Fruit fly (Drosophila melanogaster): ENCODE results near the gene CG11696.

The CG11696 gene

DNA sequence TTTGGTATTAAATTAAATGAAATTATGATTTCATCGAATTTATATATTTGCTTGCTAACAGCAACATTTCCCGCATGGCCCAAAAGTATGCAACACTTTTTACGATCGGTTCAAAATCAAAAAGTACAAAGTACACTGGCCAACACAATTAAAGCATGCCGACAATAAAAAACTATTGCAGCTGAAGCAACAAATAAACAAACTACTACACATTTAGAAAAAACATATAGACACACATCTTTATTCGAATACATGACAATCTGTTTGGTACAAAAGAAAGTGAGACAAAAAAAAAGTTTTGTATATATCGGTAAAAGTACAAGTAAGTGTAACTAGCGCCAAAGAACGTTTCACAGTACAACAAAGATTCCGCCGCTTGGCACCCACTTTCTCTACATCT lies 18.5 kb upstream of the CG11696 start (continued):
- TF ChIP-seq CG13775 (GFP tag; optimal IDR thresholded peaks at IDR 0.05) (no peak), chif (GFP tag; optimal IDR thresholded peaks at IDR 0.05) (no peak), ssp (GFP tag; IDR thresholded peaks at IDR 0.05) (no peak), Hmx (GFP tag; optimal IDR thresholded peaks at IDR 0.05) (no peak), CG8290 (GFP tag; optimal IDR thresholded peaks at IDR 0.05) (no peak), CG8290 (tag; optimal IDR thresholded peaks at IDR 0.05) (no peak), CG4854 (GFP tag; optimal IDR thresholded peaks at IDR 0.05) (no peak), Sin3A (optimal IDR thresholded peaks at IDR 0.05) (no peak), croc (GFP tag; conservative IDR thresholded peaks at IDR 0.05) (no peak), CG18619 (GFP tag; optimal IDR thresholded peaks at IDR 0.05) (no peak), Poxn (GFP tag; IDR thresholded peaks at IDR 0.05) (no peak), tio (GFP tag; optimal IDR thresholded peaks at IDR 0.05) (no peak), HLH4C (GFP tag; IDR thresholded peaks at IDR 0.05; ENCODE audit: partially characterized antibody) (no peak), GATAe (GFP tag; conservative IDR thresholded peaks at IDR 0.05) (no peak), CG6854 (GFP tag; optimal IDR thresholded peaks at IDR 0.05) (no peak), Sry-β (GFP tag; optimal IDR thresholded peaks at IDR 0.05) (no peak), yki (optimal IDR thresholded peaks at IDR 0.05) (no peak), CG15269 (tag; optimal IDR thresholded peaks at IDR 0.05) (peak; percentile 24)

DNA sequence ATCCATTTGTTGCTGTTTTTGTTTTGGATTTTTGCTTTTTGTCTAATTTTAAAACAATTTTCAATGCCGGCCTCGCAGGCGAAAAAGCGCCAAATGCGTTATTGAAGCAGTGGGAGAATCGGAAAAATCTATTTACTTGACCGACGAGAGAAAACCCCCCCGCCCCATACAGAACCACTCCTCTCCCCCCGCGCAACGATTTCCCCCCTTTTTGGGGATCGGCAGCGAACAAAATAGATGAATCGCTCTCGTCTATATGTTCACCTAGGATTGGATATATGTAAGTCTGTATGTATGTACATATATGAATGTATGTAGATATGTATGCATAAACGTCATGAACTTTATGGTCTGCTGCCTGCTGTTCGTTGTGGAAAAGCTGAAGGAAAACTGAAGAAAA lies 16.8 kb upstream of the CG11696 start:
- TF ChIP-seq Myb (GFP tag; optimal IDR thresholded peaks at IDR 0.05) (no peak), row (GFP tag; IDR thresholded peaks at IDR 0.05) (0 out of 3 replicates have a peak, but pooled peaks have one; percentile 5), CG12769 (tag; optimal IDR thresholded peaks at IDR 0.05) (peak; percentile 70), so (GFP tag; IDR thresholded peaks at IDR 0.05) (0 out of 3 replicates have a peak, but pooled peaks have one; percentile 20), chn (GFP tag; optimal IDR thresholded peaks at IDR 0.05) (no peak), CG15073 (GFP tag; optimal IDR thresholded peaks at IDR 0.05) (no peak), CG34224 (GFP tag; IDR thresholded peaks at IDR 0.05; ENCODE audit: partially characterized antibody) (no peak), pb (GFP tag; optimal IDR thresholded peaks at IDR 0.05) (no peak), Hand (GFP tag; optimal IDR thresholded peaks at IDR 0.05) (no peak), sens-2 (GFP tag; IDR thresholded peaks at IDR 0.05) (no peak), zfh2 (GFP tag; optimal IDR thresholded peaks at IDR 0.05) (no peak), CG32767 (GFP tag; IDR thresholded peaks at IDR 0.05) (no peak), Deaf1 (tag; optimal IDR thresholded peaks at IDR 0.05) (peak; percentile 27), Ets65A (GFP tag) (no peak), sens (GFP tag) (no peak), crol (GFP tag; IDR thresholded peaks at IDR 0.05) (peak; percentile 80), CG7372 (GFP tag; IDR thresholded peaks at IDR 0.05) (no peak), CG7357 (GFP tag; IDR thresholded peaks at IDR 0.05) (no peak), kni (GFP tag; optimal IDR thresholded peaks at IDR 0.05) (no peak), sd (tag; optimal IDR thresholded peaks at IDR 0.05) (peak; percentile 18), CG10543 (GFP tag; optimal IDR thresholded peaks at IDR 0.05) (peak; percentile 78), Hr51 (GFP tag; optimal IDR thresholded peaks at IDR 0.05) (no peak), al (GFP tag; IDR thresholded peaks at IDR 0.05) (no peak)

DNA sequence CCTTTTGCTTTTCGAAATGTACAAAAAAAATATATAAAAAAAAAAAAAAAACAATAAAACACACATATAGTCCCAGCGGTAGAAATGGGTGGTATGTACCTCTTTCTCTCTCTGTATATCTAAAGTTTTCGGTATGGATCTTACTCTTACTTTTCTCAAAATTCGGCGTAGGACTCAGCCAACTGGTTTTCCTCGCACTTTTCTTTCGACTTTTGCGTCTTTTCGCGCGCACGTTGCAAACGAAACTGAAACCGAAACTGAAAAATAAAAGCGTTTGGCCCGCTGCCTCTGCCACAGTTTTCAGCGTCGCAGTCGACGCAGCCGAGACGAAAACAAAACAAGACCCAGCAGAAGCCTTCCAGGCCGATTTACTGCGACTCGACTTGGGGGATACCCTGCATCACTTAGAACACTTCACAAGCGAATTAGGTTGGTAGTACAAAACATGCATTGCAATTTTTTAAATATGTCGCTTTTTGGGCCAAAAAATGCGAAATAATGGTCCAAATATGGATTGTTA lies 15.1 kb upstream of the CG11696 start, which contains the start of gene CG1572:
Gene CG1572, minus strand, starts transcription at position 266 of the 520 bp plus-strand sequence.
- TF ChIP-seq Bgb (GFP tag; IDR thresholded peaks at IDR 0.05; ENCODE audit: partially characterized antibody) (peak; percentile 53; the same call in 1 of the 2 replicates), CG15514 (GFP tag; optimal IDR thresholded peaks at IDR 0.05) (peak; percentile 20), ci (GFP tag; IDR thresholded peaks at IDR 0.05) (peak; percentile 25; the same call in 1 of the 3 replicates), nerfin-2 (GFP tag; IDR thresholded peaks at IDR 0.05; ENCODE audit: partially characterized antibody) (no peak), yki (optimal IDR thresholded peaks at IDR 0.05) (no peak), Dp (GFP tag; optimal IDR thresholded peaks at IDR 0.05) (no peak), gem (tag; optimal IDR thresholded peaks at IDR 0.05) (no peak), Hsf (GFP tag; optimal IDR thresholded peaks at IDR 0.05) (no peak), CG42726 (GFP tag; IDR thresholded peaks at IDR 0.05; ENCODE audit: partially characterized antibody) (peak; percentile 59; the same call in 1 of the 2 replicates), Ets97D (GFP tag; optimal IDR thresholded peaks at IDR 0.05) (no peak), so (GFP tag; IDR thresholded peaks at IDR 0.05) (0 out of 3 replicates have a peak, but pooled peaks have one; percentile 43), bab2 (GFP tag; optimal IDR thresholded peaks at IDR 0.05) (no peak), gro (GFP tag; optimal IDR thresholded peaks at IDR 0.05) (no peak)

Data from whole organism, embryonic.